Worm (Caenorhabditis elegans) whole organism, L1 larva: ENCODE measurements around the gene Y47D3A.20.

Source experiments
- C04F5.9 ChIP-seq: sonication (generic microtip); optimal IDR thresholded peaks from 2 replicates; lab custom pipeline; 2016; ENCODE audit warnings: missing genetic modification characterization, missing compliant biosample characterization
- C16A3.4 ChIP-seq: fragments of 150-350 bp; optimal IDR thresholded peaks from 2 replicates; lab custom pipeline; 2014; ENCODE audit warnings: missing biosample characterization, missing genetic modification characterization
- C34B4.2 ChIP-seq: sonication (generic microtip); optimal IDR thresholded peaks from 2 replicates; lab custom pipeline; 2017; ENCODE audit warnings: mild to moderate bottlenecking, missing genetic modification characterization, missing compliant biosample characterization
- Y116A8C.19 ChIP-seq: sonication (generic microtip); optimal IDR thresholded peaks from 2 replicates; lab custom pipeline; 2016; ENCODE audit warnings: missing compliant biosample characterization, missing genetic modification characterization, borderline replicate concordance
- alr-1 ChIP-seq: fragments of 200-800 bp; sonication (Bioruptor generic); optimal IDR thresholded peaks from 2 replicates; lab custom pipeline; 2018; ENCODE audit warnings: borderline replicate concordance, mild to moderate bottlenecking, missing genetic modification characterization, missing compliant biosample characterization
- aly-2 ChIP-seq: fragments of 150-350 bp; optimal IDR thresholded peaks from 2 replicates; lab custom pipeline; 2014; ENCODE audit warnings: missing biosample characterization, missing genetic modification characterization
- ama-1 ChIP-seq: fragments of 150-350 bp; optimal IDR thresholded peaks from 2 replicates; lab custom pipeline; 2014
- ceh-63 ChIP-seq: fragments of 200-800 bp; sonication (Bioruptor generic); optimal IDR thresholded peaks from 2 replicates; lab custom pipeline; 2018; ENCODE audit warnings: mild to moderate bottlenecking, missing genetic modification characterization, missing compliant biosample characterization
- ceh-82 ChIP-seq, 3 experiments: fragments of 150-350 bp in 1 of 3; sonication (generic microtip) in 2 of 3; optimal IDR thresholded peaks; 2 replicates each; lab custom pipeline; 2014 to 2017; ENCODE audit warnings: missing biosample characterization in 3 of 3, missing genetic modification characterization in 3 of 3
- ceh-90 ChIP-seq: sonication (generic microtip); optimal IDR thresholded peaks from 2 replicates; lab custom pipeline; 2016; ENCODE audit warnings: missing genetic modification characterization, missing compliant biosample characterization
- ces-1 ChIP-seq: fragments of 150-350 bp; optimal IDR thresholded peaks from 2 replicates; lab custom pipeline; 2014; ENCODE audit warnings: missing biosample characterization, missing genetic modification reagents, missing genetic modification characterization
- dsc-1 ChIP-seq: sonication (generic microtip); optimal IDR thresholded peaks from 2 replicates; lab custom pipeline; 2016; ENCODE audit warnings: mild to moderate bottlenecking, missing genetic modification characterization, missing compliant biosample characterization
- efl-3 ChIP-seq: fragments of 200-800 bp; sonication (Bioruptor generic); optimal IDR thresholded peaks from 2 replicates; lab custom pipeline; 2018; ENCODE audit warnings: mild to moderate bottlenecking, missing genetic modification characterization, missing compliant biosample characterization
- elt-3 ChIP-seq, 6 experiments: fragments of 150-350 bp in 1 of 6; sonication (generic microtip); optimal IDR thresholded peaks; 2 replicates each; lab custom pipeline; 2017 to 2018; ENCODE audit warnings: missing biosample characterization in 6 of 6, missing genetic modification characterization in 6 of 6, inconsistent platforms in 1 of 6
- fkh-10 ChIP-seq: sonication (generic microtip); optimal IDR thresholded peaks from 2 replicates; lab custom pipeline; 2017; ENCODE audit warnings: missing biosample characterization, missing genetic modification reagents, missing genetic modification characterization
- fkh-8 ChIP-seq: sonication (generic microtip); optimal IDR thresholded peaks from 2 replicates; lab custom pipeline; 2016; ENCODE audit warnings: mild to moderate bottlenecking, missing genetic modification characterization, missing compliant biosample characterization
- grh-1 ChIP-seq: fragments of 200-800 bp; sonication (Bioruptor generic); IDR thresholded peaks from 2 replicates; pipeline ENCODE4 v1.3.6; 2022; ENCODE audit warnings: missing genetic modification reagents, missing genetic modification characterization, missing compliant biosample characterization
- hlh-17 ChIP-seq: fragments of 200-800 bp; sonication (Bioruptor generic); optimal IDR thresholded peaks from 2 replicates; lab custom pipeline; 2018; ENCODE audit warnings: missing genetic modification characterization, mild to moderate bottlenecking, missing compliant biosample characterization, moderate library complexity, borderline replicate concordance
- hlh-4 ChIP-seq: sonication (generic microtip); optimal IDR thresholded peaks from 2 replicates; lab custom pipeline; 2016; ENCODE audit warnings: mild to moderate bottlenecking, missing genetic modification characterization, missing compliant biosample characterization
- hpl-2 ChIP-seq: fragments of 150-350 bp; optimal IDR thresholded peaks from 2 replicates; lab custom pipeline; 2014; ENCODE audit warnings: missing biosample characterization, missing genetic modification reagents, missing genetic modification characterization
- irx-1 ChIP-seq: sonication (generic microtip); optimal IDR thresholded peaks from 2 replicates; lab custom pipeline; 2016; ENCODE audit warnings: missing genetic modification characterization, missing compliant biosample characterization
- isw-1 ChIP-seq: fragments of 200-800 bp; sonication (Bioruptor generic); IDR thresholded peaks from 2 replicates; pipeline ENCODE4 v1.3.6; 2022; ENCODE audit warnings: missing genetic modification characterization, missing compliant biosample characterization
- jun-1 ChIP-seq: fragments of 150-350 bp; optimal IDR thresholded peaks from 2 replicates; lab custom pipeline; 2014; ENCODE audit warnings: missing biosample characterization, missing genetic modification reagents, missing genetic modification characterization
- lin-14 ChIP-seq: fragments of 200-800 bp; sonication (Bioruptor generic); optimal IDR thresholded peaks from 2 replicates; lab custom pipeline; 2018; ENCODE audit warnings: mild to moderate bottlenecking, missing genetic modification characterization, moderate library complexity, missing compliant biosample characterization
- lin-35 ChIP-seq, 2 experiments: fragments of 150-350 bp; optimal IDR thresholded peaks; 2 replicates each; lab custom pipeline; 2014; ENCODE audit warnings: missing biosample characterization in 2 of 2, missing genetic modification characterization in 2 of 2, missing genetic modification reagents in 2 of 2
- lin-39 ChIP-seq: fragments of 150-350 bp; optimal IDR thresholded peaks from 2 replicates; lab custom pipeline; 2014; ENCODE audit warnings: missing biosample characterization, missing genetic modification reagents, missing genetic modification characterization
- mep-1 ChIP-seq: fragments of 150-350 bp; optimal IDR thresholded peaks from 2 replicates; lab custom pipeline; 2014; ENCODE audit warnings: missing biosample characterization, missing genetic modification characterization
- nhr-11 ChIP-seq: fragments of 150-350 bp; optimal IDR thresholded peaks from 2 replicates; lab custom pipeline; 2014; ENCODE audit warnings: missing biosample characterization, missing genetic modification characterization
- nhr-19 ChIP-seq: fragments of 200-800 bp; sonication (Bioruptor generic); conservative IDR thresholded peaks from 2 replicates; pipeline ENCODE4 v1.3.6; 2022; ENCODE audit warnings: missing genetic modification characterization, missing compliant biosample characterization
- nhr-237 ChIP-seq: fragments of 150-350 bp; optimal IDR thresholded peaks from 2 replicates; lab custom pipeline; 2014; ENCODE audit warnings: missing biosample characterization, missing genetic modification characterization
- nhr-47 ChIP-seq: sonication (generic microtip); optimal IDR thresholded peaks from 2 replicates; lab custom pipeline; 2016; ENCODE audit warnings: mild to moderate bottlenecking, missing genetic modification characterization, moderate library complexity, missing compliant biosample characterization
- nhr-76 ChIP-seq: sonication (generic microtip); optimal IDR thresholded peaks from 2 replicates; lab custom pipeline; 2017; ENCODE audit warnings: missing biosample characterization, missing genetic modification characterization
- nhr-77 ChIP-seq: fragments of 150-350 bp; optimal IDR thresholded peaks from 2 replicates; lab custom pipeline; 2014; ENCODE audit warnings: missing biosample characterization, missing genetic modification characterization
- nhr-84 ChIP-seq: sonication (generic microtip); optimal IDR thresholded peaks from 2 replicates; lab custom pipeline; 2017; ENCODE audit warnings: missing biosample characterization, missing genetic modification characterization
- nhr-85 ChIP-seq: sonication (generic microtip); peaks from one replicate; lab custom pipeline; 2016; ENCODE audit warnings: missing genetic modification characterization, inconsistent platforms, missing compliant biosample characterization
- nhr-90 ChIP-seq: sonication (generic microtip); optimal IDR thresholded peaks from 2 replicates; lab custom pipeline; 2016; ENCODE audit warnings: mild to moderate bottlenecking, missing genetic modification characterization, missing compliant biosample characterization; ENCODE audit not compliant: poor library complexity
- pag-3 ChIP-seq: sonication (generic microtip); optimal IDR thresholded peaks from 2 replicates; lab custom pipeline; 2017; ENCODE audit warnings: missing genetic modification characterization, mild to moderate bottlenecking, missing compliant biosample characterization, antibody characterized with exemption, borderline replicate concordance; ENCODE audit not compliant: insufficient read depth
- pqm-1 ChIP-seq: sonication (generic microtip); optimal IDR thresholded peaks from 3 replicates; lab custom pipeline; 2017; ENCODE audit warnings: missing biosample characterization, missing genetic modification characterization
- skn-1 ChIP-seq: fragments of 150-350 bp; optimal IDR thresholded peaks from 2 replicates; lab custom pipeline; 2014; ENCODE audit warnings: missing biosample characterization, missing genetic modification characterization
- snpc-4 ChIP-seq: fragments of 150-350 bp; optimal IDR thresholded peaks from 2 replicates; lab custom pipeline; 2014; ENCODE audit warnings: missing biosample characterization, missing genetic modification characterization
- snu-23 ChIP-seq: sonication (generic microtip); optimal IDR thresholded peaks from 2 replicates; lab custom pipeline; 2016; ENCODE audit warnings: missing genetic modification characterization, missing compliant biosample characterization
- sox-4 ChIP-seq: sonication (generic microtip); optimal IDR thresholded peaks from 2 replicates; lab custom pipeline; 2016; ENCODE audit warnings: missing genetic modification characterization, missing compliant biosample characterization
- sptf-1 ChIP-seq: fragments of 150-350 bp; optimal IDR thresholded peaks from 2 replicates; lab custom pipeline; 2014; ENCODE audit warnings: missing biosample characterization, missing genetic modification characterization
- sup-37 ChIP-seq: fragments of 200-800 bp; sonication (Bioruptor generic); optimal IDR thresholded peaks from 2 replicates; lab custom pipeline; 2018; ENCODE audit warnings: mild to moderate bottlenecking, missing genetic modification characterization, missing compliant biosample characterization
- unc-130 ChIP-seq: fragments of 150-350 bp; optimal IDR thresholded peaks from 2 replicates; lab custom pipeline; 2017; ENCODE audit warnings: missing biosample characterization, missing genetic modification characterization, inconsistent platforms
- unc-86 ChIP-seq: sonication (generic microtip); optimal IDR thresholded peaks from 2 replicates; lab custom pipeline; 2016; ENCODE audit warnings: missing genetic modification characterization, missing compliant biosample characterization
- unc-98 ChIP-seq: fragments of 200-800 bp; sonication (Bioruptor generic); IDR thresholded peaks from 2 replicates; pipeline ENCODE4 v1.3.6; 2022; ENCODE audit warnings: missing genetic modification characterization, missing compliant biosample characterization
- zag-1 ChIP-seq: fragments of 150-350 bp; optimal IDR thresholded peaks from 2 replicates; lab custom pipeline; 2014; ENCODE audit warnings: missing biosample characterization, missing genetic modification characterization
- ztf-4 ChIP-seq: fragments of 150-350 bp; optimal IDR thresholded peaks from 2 replicates; lab custom pipeline; 2014; ENCODE audit warnings: missing biosample characterization, missing genetic modification characterization

Y47D3A.20 gene

DNA sequence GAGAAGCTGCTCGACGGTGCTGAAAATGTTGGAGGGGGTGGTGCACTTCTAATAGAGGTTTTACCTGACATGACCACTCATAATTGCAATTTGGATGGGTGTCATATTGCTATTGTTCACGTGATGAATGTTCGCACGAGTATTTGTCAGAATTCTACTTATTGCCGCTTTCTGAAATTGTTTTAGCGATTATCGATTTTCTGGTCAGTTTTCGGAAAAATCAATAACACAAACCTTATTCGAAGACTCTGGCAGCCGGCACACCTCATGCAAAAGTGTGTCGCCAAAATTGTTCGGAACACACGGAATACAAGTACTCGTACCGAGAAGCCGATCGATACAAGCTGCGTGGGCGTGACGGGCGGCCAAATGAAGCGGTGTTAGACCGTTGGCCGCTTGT is 13.4 kb downstream of the Y47D3A.20 start:
- TF ChIP-seq alr-1 (peak; percentile 39), hlh-17 (GFP tag; lab: Kevin White, UChicago) (no peak)

DNA sequence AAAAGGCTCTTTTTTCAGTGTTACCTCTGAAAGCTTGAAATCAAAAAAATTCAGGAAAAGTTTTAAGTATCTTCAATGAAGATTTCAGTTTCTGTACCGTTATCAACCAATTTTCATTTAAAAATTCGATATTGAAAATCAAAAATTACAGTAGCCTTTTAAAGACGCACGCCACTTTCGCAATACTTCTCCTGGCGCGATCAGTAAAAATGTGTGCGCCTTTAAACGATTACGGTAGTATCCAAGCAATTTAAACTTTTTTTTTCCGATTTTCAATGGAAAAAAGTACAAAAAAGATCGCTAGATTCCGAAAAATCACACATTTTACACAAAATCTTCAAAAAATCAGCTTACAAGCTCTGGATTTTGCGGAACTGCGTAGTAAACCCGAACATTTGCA is 15.0 kb downstream of the Y47D3A.20 start:
- no peak for TF ChIP-seq snpc-4 (tag; lab: Kevin White, UChicago)
- TF ChIP-seq jun-1 (tag; lab: Kevin White, UChicago) = no peak
- no peak for TF ChIP-seq Y116A8C.19 (tag; lab: Kevin White, UChicago)
- no peak for TF ChIP-seq ama-1
- TF ChIP-seq sptf-1 (tag; lab: Kevin White, UChicago) = no peak
- no peak for TF ChIP-seq grh-1
- no peak for TF ChIP-seq nhr-237
- TF ChIP-seq mep-1 (tag; lab: Kevin White, UChicago) = no peak
- TF ChIP-seq ces-1 (GFP tag; lab: Kevin White, UChicago) = no peak
- no peak for TF ChIP-seq lin-35 (GFP tag; optimal IDR thresholded peaks at IDR 0.05; lab: Kevin White, UChicago)
- TF ChIP-seq C04F5.9 = no peak
- no peak for TF ChIP-seq lin-14 (GFP tag; lab: Kevin White, UChicago)
- no peak for TF ChIP-seq C34B4.2 (tag; lab: Kevin White, UChicago)
- TF ChIP-seq snu-23 (GFP tag; lab: Kevin White, UChicago) = no peak
- no peak for TF ChIP-seq nhr-11 (tag; lab: Kevin White, UChicago)
- TF ChIP-seq isw-1 (GFP tag; lab: Robert Waterston, UW) = no peak
- no peak for TF ChIP-seq hpl-2 (GFP tag; lab: Kevin White, UChicago)

DNA sequence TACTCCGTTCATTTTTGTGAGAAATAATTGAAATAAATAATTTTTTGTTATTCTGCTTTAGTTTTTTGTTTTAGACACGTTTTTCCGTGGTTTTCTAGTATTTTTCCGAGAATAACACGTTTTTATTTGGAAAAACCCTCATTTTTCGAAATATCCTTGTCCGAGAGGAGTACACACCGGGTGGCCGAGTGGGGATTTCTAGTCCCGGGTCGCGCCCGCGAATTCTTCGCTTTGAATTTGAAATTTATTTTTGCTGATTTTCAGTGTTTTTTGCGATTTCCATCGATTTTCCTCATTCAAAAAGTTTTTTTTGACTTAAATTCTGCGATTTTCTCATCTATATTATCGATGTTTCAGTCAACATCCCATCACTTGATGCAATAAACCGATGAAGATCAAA is 15.7 kb downstream of the Y47D3A.20 start, which contains the start of the genes gly-9, mib-1 and smc-3:
Gene gly-9 (minus strand): TSS at position 27 of the 400 bp plus-strand sequence.
Gene mib-1 (minus strand): TSS at position 123 of the 400 bp plus-strand sequence.
Gene smc-3 (plus strand): TSS at position 351 of the 400 bp plus-strand sequence.
- TF ChIP-seq zag-1 (no peak), nhr-76 (tag; lab: Kevin White, UChicago) (no peak), C04F5.9 (peak; percentile 75), nhr-85 (peak; percentile 94), sox-4 (tag; lab: Kevin White, UChicago) (peak; percentile 89), fkh-8 (peak; percentile 82), sup-37 (GFP tag; lab: Kevin White, UChicago) (no peak), irx-1 (tag; lab: Kevin White, UChicago) (peak; percentile 90), ceh-90 (peak; percentile 95), nhr-47 (tag; lab: Kevin White, UChicago) (peak; percentile 90), ztf-4 (tag; lab: Kevin White, UChicago) (no peak), pqm-1 (tag; lab: Kevin White, UChicago) (no peak), unc-98 (GFP tag; lab: Robert Waterston, UW) (peak; percentile 85), lin-39 (tag; lab: Kevin White, UChicago) (no peak), fkh-10 (GFP tag; lab: Kevin White, UChicago) (no peak), isw-1 (GFP tag; lab: Robert Waterston, UW) (peak; percentile 73), mep-1 (tag; lab: Kevin White, UChicago) (peak; percentile 84), ceh-82 (tag; optimal IDR thresholded peaks at IDR 0.05; lab: Kevin White, UChicago) (peak; percentile 26 to 82 (median 58)), hlh-4 (tag; lab: Kevin White, UChicago) (peak; percentile 33), snu-23 (GFP tag; lab: Kevin White, UChicago) (peak; percentile 87), nhr-77 (tag; lab: Kevin White, UChicago) (peak; percentile 17), alr-1 (no peak), dsc-1 (tag; lab: Kevin White, UChicago) (peak; percentile 89), nhr-90 (peak; percentile 91), pag-3 (tag; lab: Kevin White, UChicago) (no peak), skn-1 (peak; percentile 79), ces-1 (GFP tag; lab: Kevin White, UChicago) (no peak), C16A3.4 (tag; lab: Kevin White, UChicago) (peak; percentile 9), Y116A8C.19 (tag; lab: Kevin White, UChicago) (peak; percentile 54), unc-130 (no peak), efl-3 (GFP tag; lab: Kevin White, UChicago) (peak; percentile 26), nhr-19 (GFP tag; lab: Robert Waterston, UW) (peak; percentile 78), elt-3 (tag; optimal IDR thresholded peaks at IDR 0.05; lab: Kevin White, UChicago) (peak in 1 of 6 experiments; percentile 36), nhr-84 (no peak), ceh-63 (GFP tag; lab: Kevin White, UChicago) (peak; percentile 19), unc-86 (tag; lab: Kevin White, UChicago) (peak; percentile 73), aly-2 (tag; lab: Kevin White, UChicago) (no peak)
